Worm (Caenorhabditis elegans) whole organism, late embryonic: ENCODE results near the gene C08E3.14.

Source experiments
- elt-2 ChIP-seq: sonication (generic microtip); optimal IDR thresholded peaks from 2 replicates; lab custom pipeline; 2016; ENCODE audit warnings: missing genetic modification reagents, missing genetic modification characterization, missing compliant biosample characterization
- nhr-11 ChIP-seq: fragments of 150-350 bp; optimal IDR thresholded peaks from 2 replicates; lab custom pipeline; 2014; ENCODE audit warnings: missing biosample characterization, missing genetic modification characterization
- pha-2 ChIP-seq: sonication (generic microtip); optimal IDR thresholded peaks from 2 replicates; lab custom pipeline; 2017; ENCODE audit warnings: mild to moderate bottlenecking, missing genetic modification characterization, missing compliant biosample characterization

- no peak for TF ChIP-seq nhr-11 (tag; lab: Kevin White, UChicago)
- no peak for TF ChIP-seq pha-2
- TF ChIP-seq elt-2 (tag; lab: Kevin White, UChicago), result no peak
These were observed 46.9 kb downstream of the C08E3.14 start for ce11 chrII:1672673-1673072.
